Worm (Caenorhabditis elegans) whole organism, L1 larva: ENCODE data around the gene rpn-7.
A peak's percentile ranks its signal among the peaks of the same experiment; 100 is the strongest.

Source experiments
- C16A3.4 ChIP-seq: fragments of 150-350 bp; optimal IDR thresholded peaks from 2 replicates; lab custom pipeline; 2014; ENCODE audit warnings: missing biosample characterization, missing genetic modification characterization
- C34B4.2 ChIP-seq: sonication (generic microtip); optimal IDR thresholded peaks from 2 replicates; lab custom pipeline; 2017; ENCODE audit warnings: mild to moderate bottlenecking, missing genetic modification characterization, missing compliant biosample characterization
- F16B12.6 ChIP-seq: fragments of 150-350 bp; optimal IDR thresholded peaks from 2 replicates; lab custom pipeline; 2014; ENCODE audit warnings: missing biosample characterization, missing genetic modification characterization
- Y116A8C.19 ChIP-seq: sonication (generic microtip); optimal IDR thresholded peaks from 2 replicates; lab custom pipeline; 2016; ENCODE audit warnings: missing compliant biosample characterization, missing genetic modification characterization, borderline replicate concordance
- ceh-63 ChIP-seq: fragments of 200-800 bp; sonication (Bioruptor generic); optimal IDR thresholded peaks from 2 replicates; lab custom pipeline; 2018; ENCODE audit warnings: mild to moderate bottlenecking, missing genetic modification characterization, missing compliant biosample characterization
- ceh-8 ChIP-seq: fragments of 200-800 bp; sonication (Bioruptor generic); optimal IDR thresholded peaks from 2 replicates; lab custom pipeline; 2018; ENCODE audit warnings: mild to moderate bottlenecking, missing genetic modification characterization, moderate library complexity, missing compliant biosample characterization
- dpl-1 ChIP-seq, 3 experiments: fragments of 150-350 bp in 2 of 3; sonication (generic microtip) in 1 of 3; optimal IDR thresholded peaks; 2 replicates each; lab custom pipeline; 2014 to 2017; ENCODE audit warnings: missing biosample characterization in 3 of 3, missing genetic modification characterization in 3 of 3, missing genetic modification reagents in 3 of 3
- efl-1 ChIP-seq, 4 experiments: fragments of 150-350 bp; optimal IDR thresholded peaks in 3 of 4; peaks in 1 of 4; 1 replicate in 1 of 4; 2 replicates in 3 of 4; lab custom pipeline; 2014; ENCODE audit warnings: missing biosample characterization in 2 of 4, missing genetic modification characterization in 2 of 4, missing genetic modification reagents in 2 of 4
- efl-3 ChIP-seq: fragments of 200-800 bp; sonication (Bioruptor generic); optimal IDR thresholded peaks from 2 replicates; lab custom pipeline; 2018; ENCODE audit warnings: mild to moderate bottlenecking, missing genetic modification characterization, missing compliant biosample characterization
- ets-5 ChIP-seq: fragments of 200-800 bp; sonication (Bioruptor generic); IDR thresholded peaks from 2 replicates; pipeline ENCODE4 v1.3.6; 2022; ENCODE audit warnings: missing genetic modification characterization, missing compliant biosample characterization
- lin-14 ChIP-seq: fragments of 200-800 bp; sonication (Bioruptor generic); optimal IDR thresholded peaks from 2 replicates; lab custom pipeline; 2018; ENCODE audit warnings: mild to moderate bottlenecking, missing genetic modification characterization, moderate library complexity, missing compliant biosample characterization
- lin-35 ChIP-seq, 2 experiments: fragments of 150-350 bp; optimal IDR thresholded peaks; 2 replicates each; lab custom pipeline; 2014; ENCODE audit warnings: missing biosample characterization in 2 of 2, missing genetic modification characterization in 2 of 2, missing genetic modification reagents in 2 of 2
- lsy-2 ChIP-seq, 2 experiments: fragments of 150-350 bp; optimal IDR thresholded peaks; 2 replicates each; lab custom pipeline; 2014; ENCODE audit warnings: missing biosample characterization in 2 of 2, missing genetic modification characterization in 2 of 2
- mep-1 ChIP-seq: fragments of 150-350 bp; optimal IDR thresholded peaks from 2 replicates; lab custom pipeline; 2014; ENCODE audit warnings: missing biosample characterization, missing genetic modification characterization
- nhr-71 ChIP-seq: sonication (generic microtip); optimal IDR thresholded peaks from 2 replicates; lab custom pipeline; 2016; ENCODE audit warnings: mild to moderate bottlenecking, missing genetic modification characterization, moderate library complexity, missing compliant biosample characterization
- nhr-85 ChIP-seq: sonication (generic microtip); peaks from one replicate; lab custom pipeline; 2016; ENCODE audit warnings: missing genetic modification characterization, inconsistent platforms, missing compliant biosample characterization
- rnt-1 ChIP-seq: sonication (generic microtip); optimal IDR thresholded peaks from 2 replicates; lab custom pipeline; 2016; ENCODE audit warnings: mild to moderate bottlenecking, missing genetic modification characterization, moderate library complexity, missing compliant biosample characterization
- snu-23 ChIP-seq: sonication (generic microtip); optimal IDR thresholded peaks from 2 replicates; lab custom pipeline; 2016; ENCODE audit warnings: missing genetic modification characterization, missing compliant biosample characterization
- sox-4 ChIP-seq: sonication (generic microtip); optimal IDR thresholded peaks from 2 replicates; lab custom pipeline; 2016; ENCODE audit warnings: missing genetic modification characterization, missing compliant biosample characterization
- tlp-1 ChIP-seq: fragments of 150-350 bp; optimal IDR thresholded peaks from 2 replicates; lab custom pipeline; 2014; ENCODE audit warnings: missing biosample characterization, missing genetic modification characterization
- unc-130 ChIP-seq: fragments of 150-350 bp; optimal IDR thresholded peaks from 2 replicates; lab custom pipeline; 2017; ENCODE audit warnings: missing biosample characterization, missing genetic modification characterization, inconsistent platforms
- unc-30 ChIP-seq: sonication (generic microtip); optimal IDR thresholded peaks from 2 replicates; lab custom pipeline; 2017; ENCODE audit warnings: missing biosample characterization, missing genetic modification characterization
- unc-62 ChIP-seq: fragments of 150-350 bp; optimal IDR thresholded peaks from 2 replicates; lab custom pipeline; 2014; ENCODE audit warnings: missing biosample characterization, missing genetic modification reagents, missing genetic modification characterization
- zip-4 ChIP-seq: fragments of 200-800 bp; sonication (Bioruptor generic); optimal IDR thresholded peaks from 2 replicates; lab custom pipeline; 2018; ENCODE audit warnings: mild to moderate bottlenecking, missing genetic modification characterization, moderate library complexity, missing compliant biosample characterization
- ztf-11 ChIP-seq, 2 experiments: sonication (generic microtip); optimal IDR thresholded peaks; 2 replicates each; lab custom pipeline; 2016 to 2017; ENCODE audit warnings: missing genetic modification characterization in 2 of 2, missing biosample characterization in 1 of 2, missing compliant biosample characterization in 1 of 2

The rpn-7 gene

DNA sequence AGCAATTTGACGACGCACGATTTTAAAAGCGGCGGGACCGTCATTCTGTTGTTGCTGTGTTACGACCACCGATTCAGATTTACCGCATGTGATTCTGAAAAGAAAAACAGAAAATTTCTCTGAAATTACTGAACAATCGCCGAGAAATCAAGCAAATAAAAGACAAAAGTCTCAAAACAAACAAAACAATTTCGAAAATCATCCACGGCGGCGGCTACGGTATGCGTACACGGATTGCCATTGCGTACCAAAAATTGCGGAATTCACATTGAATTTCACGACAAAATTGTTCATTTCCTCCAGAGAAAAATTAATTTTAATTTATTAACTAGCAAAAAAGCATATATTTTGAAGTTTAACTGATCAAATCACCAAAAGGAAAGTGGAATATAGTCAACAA is 50.0 kb downstream of the rpn-7 start, which contains the start of gene pezo-1:
pezo-1 (minus strand) TSS at position 101 of the 400 bp plus-strand sequence.
- TF ChIP-seq C16A3.4 (tag; lab: Kevin White, UChicago) (no peak), ztf-11 (tag; optimal IDR thresholded peaks at IDR 0.05; lab: Kevin White, UChicago) (no peak), rnt-1 (tag; lab: Kevin White, UChicago) (no peak), ets-5 (GFP tag; lab: Robert Waterston, UW) (no peak), F16B12.6 (peak; percentile 6), unc-130 (tag; lab: Kevin White, UChicago) (no peak), ceh-8 (GFP tag; lab: Kevin White, UChicago) (no peak), tlp-1 (tag; lab: Kevin White, UChicago) (no peak), ceh-63 (GFP tag; lab: Kevin White, UChicago) (no peak), lsy-2 (tag; optimal IDR thresholded peaks at IDR 0.05; lab: Kevin White, UChicago) (peak in 1 of 2 experiments; percentile 43), efl-1 (optimal IDR thresholded peaks at IDR 0.05; lab: Kevin White, UChicago) (no peak), efl-1 (GFP tag; optimal IDR thresholded peaks at IDR 0.05 in 1 of 2; lab: Kevin White, UChicago) (peak in 1 of 2 experiments; percentile 30), zip-4 (GFP tag; lab: Kevin White, UChicago) (no peak), C34B4.2 (tag; lab: Kevin White, UChicago) (no peak), unc-30 (no peak), unc-62 (GFP tag; lab: Kevin White, UChicago) (no peak), dpl-1 (GFP tag; optimal IDR thresholded peaks at IDR 0.05; lab: Kevin White, UChicago) (no peak)

DNA sequence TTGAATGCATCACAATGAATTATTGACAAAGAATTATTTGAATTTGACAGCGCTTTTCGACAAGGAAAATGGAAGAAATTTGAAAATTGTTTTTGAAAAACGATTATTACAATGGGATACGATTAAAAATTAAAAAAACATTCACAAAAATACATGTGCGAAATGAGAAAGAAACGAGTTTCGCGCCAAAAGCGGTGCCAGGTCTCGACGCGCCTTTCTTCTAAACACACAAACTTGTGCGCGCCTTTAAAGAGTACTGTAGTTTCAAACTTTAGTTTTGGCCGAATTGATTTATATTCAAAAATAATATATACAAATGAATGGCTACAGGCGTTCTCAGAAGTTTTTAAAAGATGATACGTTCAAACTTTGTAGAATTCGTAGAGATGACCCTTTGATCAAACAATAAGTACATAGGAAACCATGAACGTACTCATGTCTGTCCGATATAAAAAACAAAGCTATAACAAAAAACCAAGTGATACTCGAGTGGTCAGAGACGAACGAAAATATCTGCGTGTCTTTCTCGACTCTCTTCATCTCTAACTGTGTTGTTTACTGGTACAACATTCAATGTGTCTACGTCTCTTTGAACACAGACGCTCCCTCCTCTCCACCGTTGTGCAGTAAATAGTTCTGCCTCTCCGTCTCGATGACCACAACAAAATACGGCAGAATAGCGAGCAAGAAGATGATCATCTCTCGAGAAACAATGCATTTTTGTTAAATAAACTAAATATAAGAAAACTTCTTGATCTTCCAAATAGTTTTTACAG is 51.6 kb downstream of the rpn-7 start:
- TF ChIP-seq mep-1 (tag; lab: Kevin White, UChicago) (peak; percentile 16), sox-4 (tag; lab: Kevin White, UChicago) (no peak), nhr-71 (peak; percentile 9), rnt-1 (tag; lab: Kevin White, UChicago) (peak; percentile 36), efl-1 (optimal IDR thresholded peaks at IDR 0.05; lab: Kevin White, UChicago) (peak; percentile 19 to 40), efl-1 (GFP tag; optimal IDR thresholded peaks at IDR 0.05 in 1 of 2; lab: Kevin White, UChicago) (peak in 1 of 2 experiments; percentile 48), lin-35 (GFP tag; optimal IDR thresholded peaks at IDR 0.05; lab: Kevin White, UChicago) (peak in 1 of 2 experiments; percentile 55), Y116A8C.19 (tag; lab: Kevin White, UChicago) (no peak), snu-23 (peak; percentile 41), lin-14 (GFP tag; lab: Kevin White, UChicago) (peak; percentile 59), lsy-2 (tag; optimal IDR thresholded peaks at IDR 0.05; lab: Kevin White, UChicago) (peak in 1 of 2 experiments; percentile 45), efl-3 (no peak), nhr-85 (tag; lab: Kevin White, UChicago) (peak; percentile 62)
